Worm (Caenorhabditis elegans): ENCODE measurements around the gene F36F12.2.
"Not testable (repeated sequence)": the region's sequence is repeated elsewhere in the genome, so short reads cannot be mapped to it uniquely, and the experiment has no call there.

DNA sequence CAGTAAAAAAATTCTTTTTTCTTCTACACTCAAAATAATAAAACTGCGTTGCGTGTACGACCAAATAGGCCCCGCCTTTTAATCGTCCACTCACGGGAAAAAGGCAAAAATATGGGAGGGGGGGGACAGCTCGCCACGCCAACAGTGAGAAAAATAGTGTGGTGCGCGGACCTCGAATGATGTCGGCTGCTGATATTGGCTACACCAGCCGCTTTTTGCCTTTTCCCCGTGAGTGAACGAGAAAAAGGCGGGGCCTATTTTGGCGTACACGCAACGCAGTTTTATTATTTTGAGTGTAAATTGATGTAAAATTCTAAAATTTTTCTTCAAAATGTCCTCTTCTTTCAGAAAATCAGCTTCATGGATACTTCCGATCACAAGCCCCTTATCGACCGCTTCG is 4.8 kb downstream of the F36F12.2 start, which contains the start of gene ztf-28:
- not testable (repeated sequence) for TF ChIP-seq nhr-11, sox-4, lim-6 (tag; optimal IDR thresholded peaks at IDR 0.05)

Measured in whole organism, late embryonic.